Worm (Caenorhabditis elegans) whole organism, midembryonic: ENCODE results near the gene C26D10.4.

Source experiments
- T22C8.4 ChIP-seq: fragments of 200-800 bp; sonication (Bioruptor generic); IDR thresholded peaks from 2 replicates; pipeline ENCODE4 v1.3.6; 2022; ENCODE audit warnings: missing genetic modification characterization, missing compliant biosample characterization
- cog-1 ChIP-seq: sonication (generic microtip); optimal IDR thresholded peaks from 2 replicates; lab custom pipeline; 2016; ENCODE audit warnings: missing genetic modification characterization, missing compliant biosample characterization
- flt-1 ChIP-seq: fragments of 200-800 bp; sonication (Bioruptor generic); IDR thresholded peaks from 2 replicates; pipeline ENCODE4 v1.3.6; 2022; ENCODE audit warnings: missing genetic modification characterization, missing compliant biosample characterization
- klf-2 ChIP-seq: fragments of 200-800 bp; sonication (Bioruptor generic); conservative IDR thresholded peaks from 2 replicates; pipeline ENCODE4 v1.3.6; 2022; ENCODE audit warnings: missing genetic modification reagents, missing genetic modification characterization, missing compliant biosample characterization
- ref-1 ChIP-seq: fragments of 200-800 bp; sonication (Bioruptor generic); conservative IDR thresholded peaks from 2 replicates; pipeline ENCODE4 v1.3.6; 2022; ENCODE audit warnings: missing genetic modification reagents, missing genetic modification characterization, missing compliant biosample characterization
- tab-1 ChIP-seq: fragments of 200-800 bp; sonication (Bioruptor generic); IDR thresholded peaks from 2 replicates; pipeline ENCODE4 v1.3.6; 2022; ENCODE audit warnings: missing genetic modification characterization, missing compliant biosample characterization
- ztf-23 ChIP-seq: fragments of 200-800 bp; sonication (Bioruptor generic); IDR thresholded peaks from 2 replicates; pipeline ENCODE4 v1.3.6; 2022; ENCODE audit warnings: missing genetic modification reagents, missing genetic modification characterization, missing compliant biosample characterization

DNA sequence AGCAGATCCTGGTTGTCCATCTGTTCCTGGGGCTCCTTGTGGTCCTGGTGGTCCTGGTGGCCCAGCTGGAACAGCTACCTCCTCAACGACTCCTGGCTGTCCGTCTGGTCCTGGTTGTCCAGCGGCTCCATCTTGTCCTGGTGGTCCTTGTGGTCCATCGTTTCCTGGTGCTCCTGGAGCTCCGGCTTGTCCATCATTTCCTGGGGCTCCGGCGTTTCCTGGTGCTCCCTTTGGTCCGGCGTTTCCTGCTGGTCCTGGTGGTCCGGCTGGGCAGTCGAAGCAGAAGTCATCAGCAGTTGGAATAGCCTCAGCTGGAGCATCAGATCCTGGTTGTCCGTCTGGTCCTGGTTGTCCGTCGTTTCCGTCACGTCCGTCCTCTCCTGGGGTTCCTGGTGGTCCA is 28.9 kb downstream of the C26D10.4 start:
- TF ChIP-seq T22C8.4 (GFP tag; lab: Robert Waterston, UW) (no peak), flt-1 (GFP tag; lab: Robert Waterston, UW) (no peak), ztf-23 (GFP tag; lab: Robert Waterston, UW) (no peak), ref-1 (no peak), cog-1 (tag; lab: Kevin White, UChicago) (no peak), klf-2 (GFP tag; lab: Robert Waterston, UW) (no peak), tab-1 (no peak)
